Fruit fly (Drosophila melanogaster) whole organism, embryonic: ENCODE results near the gene mRpL32.

ENCODE experiments used
- Atf3 ChIP-seq: fragments of 200-800 bp; sonication (Bioruptor generic); optimal IDR thresholded peaks from 3 replicates; lab custom pipeline; 2016; ENCODE audit warnings: missing biosample characterization, missing genetic modification characterization
- B-H1 ChIP-seq: fragments of 200-800 bp; sonication (Bioruptor generic); IDR thresholded peaks from 3 replicates; pipeline ENCODE4 v1.3.6; 2022; ENCODE audit warnings: missing biosample characterization, missing genetic modification characterization
- Bdp1 ChIP-seq: fragments of 200-800 bp; sonication (Bioruptor generic); optimal IDR thresholded peaks from 3 replicates; lab custom pipeline; 2016; ENCODE audit warnings: missing biosample characterization, missing genetic modification characterization
- CG10209 ChIP-seq: fragments of 200-800 bp; sonication (Bioruptor generic); optimal IDR thresholded peaks from 3 replicates; lab custom pipeline; 2017; ENCODE audit warnings: missing biosample characterization, mild to moderate bottlenecking, missing genetic modification characterization, missing genetic modification reagents
- CG10431 ChIP-seq: fragments of 200-800 bp; sonication (Bioruptor generic); optimal IDR thresholded peaks from 3 replicates; lab custom pipeline; 2018; ENCODE audit warnings: missing biosample characterization, mild to moderate bottlenecking, missing genetic modification characterization
- CG11085 ChIP-seq: fragments of 200-800 bp; sonication (Bioruptor generic); IDR thresholded peaks from 2 replicates; pipeline ENCODE4 v1.3.6; 2022; ENCODE audit warnings: missing biosample characterization, missing genetic modification characterization
- CG11504 ChIP-seq: fragments of 200-800 bp; sonication (Bioruptor generic); optimal IDR thresholded peaks from 3 replicates; lab custom pipeline; 2019; ENCODE audit warnings: missing biosample characterization, mild to moderate bottlenecking, missing genetic modification characterization, moderate library complexity
- CG13894 ChIP-seq: fragments of 200-800 bp; sonication (Bioruptor generic); optimal IDR thresholded peaks from 3 replicates; lab custom pipeline; 2018; ENCODE audit warnings: missing biosample characterization, mild to moderate bottlenecking, missing genetic modification characterization, moderate library complexity
- CG14667 ChIP-seq: fragments of 200-800 bp; sonication (Bioruptor generic); IDR thresholded peaks from 2 replicates; pipeline ENCODE4 v1.3.6; 2022; ENCODE audit warnings: missing biosample characterization, missing genetic modification characterization
- CG15011 ChIP-seq: fragments of 200-800 bp; sonication (Bioruptor generic); optimal IDR thresholded peaks from 3 replicates; lab custom pipeline; 2018; ENCODE audit warnings: missing biosample characterization, mild to moderate bottlenecking, missing genetic modification characterization
- CG15514 ChIP-seq: fragments of 200-800 bp; sonication (Bioruptor generic); optimal IDR thresholded peaks from 3 replicates; lab custom pipeline; 2017; ENCODE audit warnings: missing biosample characterization, missing genetic modification characterization, mild to moderate bottlenecking, moderate library complexity, missing genetic modification reagents
- CG17612 ChIP-seq: fragments of 200-800 bp; sonication (Bioruptor generic); IDR thresholded peaks from 2 replicates; pipeline ENCODE4 v1.3.6; 2022; ENCODE audit warnings: missing biosample characterization, missing genetic modification characterization
- CG1792 ChIP-seq: fragments of 200-800 bp; sonication (Bioruptor generic); optimal IDR thresholded peaks from 2 replicates; lab custom pipeline; 2016; ENCODE audit warnings: missing biosample characterization, missing genetic modification characterization
- CG3065 ChIP-seq: fragments of 200-800 bp; sonication (Bioruptor generic); optimal IDR thresholded peaks from 2 replicates; lab custom pipeline; 2016; ENCODE audit warnings: missing biosample characterization, missing genetic modification characterization
- CG3163 ChIP-seq: fragments of 200-800 bp; sonication (Bioruptor generic); optimal IDR thresholded peaks from 3 replicates; lab custom pipeline; 2016; ENCODE audit warnings: missing biosample characterization, missing genetic modification characterization
- CG3726 ChIP-seq: fragments of 200-800 bp; sonication (Bioruptor generic); IDR thresholded peaks from 3 replicates; pipeline ENCODE4, ENCODE4 v1.3.6; 2022; ENCODE audit warnings: missing biosample characterization, missing genetic modification characterization
- CG4328 ChIP-seq: fragments of 200-800 bp; sonication (Bioruptor generic); optimal IDR thresholded peaks from 3 replicates; lab custom pipeline; 2017; ENCODE audit warnings: missing biosample characterization, missing genetic modification reagents, missing genetic modification characterization
- CG4820 ChIP-seq: fragments of 200-800 bp; sonication (Bioruptor generic); optimal IDR thresholded peaks from 3 replicates; lab custom pipeline; 2016; ENCODE audit warnings: missing biosample characterization, missing genetic modification characterization
- CG5245 ChIP-seq: fragments of 200-800 bp; sonication (Bioruptor generic); optimal IDR thresholded peaks from 3 replicates; lab custom pipeline; 2016; ENCODE audit warnings: missing biosample characterization, missing genetic modification characterization
- CG6175 ChIP-seq: fragments of 200-800 bp; sonication (Bioruptor generic); IDR thresholded peaks from 3 replicates; pipeline ENCODE4 v1.3.6; 2022; ENCODE audit warnings: missing biosample characterization, missing genetic modification characterization
- CG7372 ChIP-seq: fragments of 200-800 bp; sonication (Bioruptor generic); IDR thresholded peaks from 2 replicates; pipeline ENCODE4 v1.3.6; 2022; ENCODE audit warnings: missing biosample characterization, missing genetic modification characterization
- CG7786 ChIP-seq: fragments of 200-800 bp; sonication (Bioruptor generic); optimal IDR thresholded peaks from 2 replicates; lab custom pipeline; 2016; ENCODE audit warnings: missing biosample characterization, missing genetic modification characterization
- CG9215 ChIP-seq: fragments of 200-800 bp; sonication (Bioruptor generic); IDR thresholded peaks from 2 replicates; pipeline ENCODE4 v1.3.6; 2022; ENCODE audit warnings: missing biosample characterization, missing genetic modification characterization
- CG9876 ChIP-seq: fragments of 200-800 bp; sonication (Bioruptor generic); optimal IDR thresholded peaks from 2 replicates; lab custom pipeline; 2016; ENCODE audit warnings: missing biosample characterization, missing genetic modification characterization
- Deaf1 ChIP-seq: fragments of 200-800 bp; optimal IDR thresholded peaks from 3 replicates; lab custom pipeline; 2019; ENCODE audit warnings: missing biosample characterization, mild to moderate bottlenecking, missing genetic modification characterization, moderate library complexity
- Eip74EF ChIP-seq, 2 experiments: fragments of 200-800 bp in 1 of 2; fragments of >200 bp in 1 of 2; sonication (Bioruptor generic) in 1 of 2; optimal IDR thresholded peaks; 2 replicates each; lab custom pipeline; 2017 to 2019; ENCODE audit warnings: missing biosample characterization in 2 of 2, missing genetic modification characterization in 2 of 2, mild to moderate bottlenecking in 1 of 2, moderate library complexity in 1 of 2
- Fer2 ChIP-seq: fragments of 200-800 bp; sonication (Bioruptor generic); optimal IDR thresholded peaks from 2 replicates; lab custom pipeline; 2018; ENCODE audit warnings: missing biosample characterization, mild to moderate bottlenecking, missing genetic modification characterization, moderate library complexity
- HLH3B ChIP-seq: fragments of 200-800 bp; sonication (Bioruptor generic); IDR thresholded peaks from 2 replicates; pipeline ENCODE4 v1.3.6; 2022; ENCODE audit warnings: missing biosample characterization, missing genetic modification characterization
- Hmr ChIP-seq: fragments of 200-800 bp; sonication (Bioruptor generic); optimal IDR thresholded peaks from 3 replicates; lab custom pipeline; 2017; ENCODE audit warnings: mild to moderate bottlenecking, missing biosample characterization, missing genetic modification reagents, missing genetic modification characterization
- Hmx ChIP-seq: fragments of 200-800 bp; sonication (Bioruptor generic); optimal IDR thresholded peaks from 2 replicates; lab custom pipeline; 2016; ENCODE audit warnings: missing biosample characterization, missing genetic modification characterization
- Lhr ChIP-seq: fragments of 200-800 bp; sonication (Bioruptor generic); optimal IDR thresholded peaks from 3 replicates; lab custom pipeline; 2017; ENCODE audit warnings: mild to moderate bottlenecking, missing biosample characterization, missing genetic modification reagents, missing genetic modification characterization
- Lim3 ChIP-seq: fragments of 200-800 bp; sonication (Bioruptor generic); IDR thresholded peaks from 2 replicates; pipeline ENCODE4 v1.3.6; 2022; ENCODE audit warnings: missing biosample characterization, missing genetic modification characterization
- Nf-YA ChIP-seq: fragments of 200-800 bp; sonication (Bioruptor generic); IDR thresholded peaks from 2 replicates; pipeline ENCODE4 v1.3.6; 2022; ENCODE audit warnings: missing biosample characterization, missing genetic modification characterization
- PHDP ChIP-seq: fragments of 200-800 bp; sonication (Bioruptor generic); optimal IDR thresholded peaks from 3 replicates; lab custom pipeline; 2018; ENCODE audit warnings: missing biosample characterization, mild to moderate bottlenecking, missing genetic modification characterization, moderate library complexity
- Ptx1 ChIP-seq: fragments of 200-800 bp; sonication (Bioruptor generic); IDR thresholded peaks from 2 replicates; pipeline ENCODE4 v1.3.6; 2022; ENCODE audit warnings: missing biosample characterization, missing genetic modification characterization
- Side ChIP-seq: fragments of 200-800 bp; sonication (Bioruptor generic); optimal IDR thresholded peaks from 2 replicates; lab custom pipeline; 2016; ENCODE audit warnings: missing biosample characterization, missing genetic modification characterization
- cg ChIP-seq: fragments of 200-800 bp; sonication (Bioruptor generic); optimal IDR thresholded peaks from 3 replicates; lab custom pipeline; 2019; ENCODE audit warnings: missing biosample characterization, mild to moderate bottlenecking, missing genetic modification characterization, moderate library complexity
- crp ChIP-seq, 2 experiments: fragments of 200-800 bp; sonication (Bioruptor generic); optimal IDR thresholded peaks; 2 replicates in 1 of 2; 3 replicates in 1 of 2; lab custom pipeline; 2017; ENCODE audit warnings: missing biosample characterization in 2 of 2, missing genetic modification characterization in 2 of 2, mild to moderate bottlenecking in 1 of 2, moderate library complexity in 1 of 2
- dmrt11E ChIP-seq: fragments of 200-800 bp; sonication (Bioruptor generic); optimal IDR thresholded peaks from 3 replicates; lab custom pipeline; 2018; ENCODE audit warnings: missing biosample characterization, mild to moderate bottlenecking, missing genetic modification characterization, moderate library complexity
- fd64A ChIP-seq: fragments of 200-800 bp; sonication (Bioruptor generic); optimal IDR thresholded peaks from 3 replicates; lab custom pipeline; 2018; ENCODE audit warnings: missing biosample characterization, mild to moderate bottlenecking, missing genetic modification characterization
- fu2 ChIP-seq: fragments of 200-800 bp; sonication (Bioruptor generic); optimal IDR thresholded peaks from 2 replicates; lab custom pipeline; 2016; ENCODE audit warnings: missing biosample characterization, missing genetic modification characterization
- gem ChIP-seq: fragments of 200-800 bp; sonication (Bioruptor generic); optimal IDR thresholded peaks from 2 replicates; lab custom pipeline; 2019; ENCODE audit warnings: missing biosample characterization, mild to moderate bottlenecking, missing genetic modification characterization, moderate library complexity
- gsb-n ChIP-seq: fragments of 200-800 bp; sonication (Bioruptor generic); optimal IDR thresholded peaks from 3 replicates; lab custom pipeline; 2018; ENCODE audit warnings: missing biosample characterization, mild to moderate bottlenecking, missing genetic modification characterization
- kni ChIP-seq: fragments of 200-800 bp; sonication (Bioruptor generic); optimal IDR thresholded peaks from 3 replicates; lab custom pipeline; 2017; ENCODE audit warnings: mild to moderate bottlenecking, missing biosample characterization, missing genetic modification reagents, missing genetic modification characterization
- lmd ChIP-seq: fragments of 200-800 bp; sonication (Bioruptor generic); IDR thresholded peaks from 2 replicates; pipeline ENCODE4 v1.3.6; 2022; ENCODE audit warnings: missing biosample characterization, missing genetic modification characterization
- onecut ChIP-seq: fragments of 200-800 bp; sonication (Bioruptor generic); IDR thresholded peaks from 2 replicates; pipeline ENCODE4 v1.3.6; 2022; ENCODE audit warnings: missing biosample characterization, missing genetic modification characterization
- p53 ChIP-seq: fragments of 200-800 bp; sonication (Bioruptor generic); optimal IDR thresholded peaks from 2 replicates; lab custom pipeline; 2016; ENCODE audit warnings: missing biosample characterization, missing genetic modification characterization
- sqz ChIP-seq: fragments of 200-800 bp; sonication (Bioruptor generic); optimal IDR thresholded peaks from 3 replicates; lab custom pipeline; 2018; ENCODE audit warnings: missing biosample characterization, mild to moderate bottlenecking, missing genetic modification characterization
- toy ChIP-seq: fragments of 200-800 bp; sonication (Bioruptor generic); IDR thresholded peaks from 2 replicates; pipeline ENCODE4 v1.3.6; 2022; ENCODE audit warnings: missing biosample characterization, missing genetic modification characterization
- wdn ChIP-seq: fragments of 200-800 bp; sonication (Bioruptor generic); IDR thresholded peaks from 2 replicates; pipeline ENCODE4 v1.3.6; 2022; ENCODE audit warnings: missing biosample characterization, missing genetic modification characterization

mRpL32 gene

dm6 chr3R:31247281-31247995 is 5.2 kb upstream of the mRpL32 start (continued):
- peak; percentile 65 for TF ChIP-seq CG7372
- peak; percentile 76 for TF ChIP-seq CG5245
- TF ChIP-seq Lhr, result peak; percentile 17
- no peak for TF ChIP-seq toy
- TF ChIP-seq CG3163 (GFP tag; lab: Kevin White, UChicago), result peak; percentile 8
- peak; percentile 47 for TF ChIP-seq Deaf1 (tag; lab: Kevin White, UChicago)
- TF ChIP-seq CG3726 (GFP tag; lab: Robert Waterston, UW), result peak; percentile 54; the same call in 1 of the 3 replicates
- TF ChIP-seq CG14667 (GFP tag; lab: Robert Waterston, UW), result peak; percentile 70
- TF ChIP-seq Fer2 (tag; lab: Kevin White, UChicago), result no peak
- TF ChIP-seq CG9876 (GFP tag; lab: Kevin White, UChicago), result peak; percentile 28
- TF ChIP-seq HLH3B (GFP tag; lab: Robert Waterston, UW), result peak; percentile 88
- peak; percentile 8 for TF ChIP-seq Hmr (GFP tag; lab: Kevin White, UChicago)
- TF ChIP-seq onecut (GFP tag; lab: Robert Waterston, UW), result peak; percentile 71
- TF ChIP-seq Lim3 (GFP tag; lab: Robert Waterston, UW), result no peak
- peak; percentile 51 for TF ChIP-seq CG4328
- TF ChIP-seq p53 (GFP tag; lab: Kevin White, UChicago), result no peak
- peak; percentile 46 for TF ChIP-seq kni (GFP tag; lab: Kevin White, UChicago)
- TF ChIP-seq CG10209 (GFP tag; lab: Kevin White, UChicago), result peak; percentile 65
- no peak for TF ChIP-seq CG3065 (GFP tag; lab: Kevin White, UChicago)
- TF ChIP-seq gem, result peak; percentile 82
- peak; percentile 40 for TF ChIP-seq CG10431
- TF ChIP-seq CG11085 (GFP tag; lab: Robert Waterston, UW), result no peak
- no peak for TF ChIP-seq CG13894
- peak; percentile 44 for TF ChIP-seq sqz (GFP tag; lab: Kevin White, UChicago)
- no peak for TF ChIP-seq CG1792 (GFP tag; lab: Kevin White, UChicago)
- TF ChIP-seq CG15514 (GFP tag; lab: Kevin White, UChicago), result peak; percentile 33
- TF ChIP-seq fu2 (GFP tag; lab: Kevin White, UChicago), result peak; percentile 22
- peak; percentile 78 for TF ChIP-seq B-H1 (GFP tag; lab: Robert Waterston, UW)
- TF ChIP-seq lmd (GFP tag; lab: Robert Waterston, UW), result peak; percentile 59
- TF ChIP-seq Side, result peak; percentile 52
- peak; percentile 84 for TF ChIP-seq Ptx1
- peak; percentile 67 for TF ChIP-seq PHDP (tag; lab: Kevin White, UChicago)
- no peak for TF ChIP-seq CG9215 (GFP tag; lab: Robert Waterston, UW)
- TF ChIP-seq CG7786 (GFP tag; lab: Kevin White, UChicago), result peak; percentile 42
- TF ChIP-seq Hmx, result no peak
- no peak for TF ChIP-seq crp (GFP tag; optimal IDR thresholded peaks at IDR 0.05; lab: Kevin White, UChicago)
- TF ChIP-seq CG11504 (tag; lab: Kevin White, UChicago), result peak; percentile 89
- no peak for TF ChIP-seq dmrt11E
- peak; percentile 49 for TF ChIP-seq gsb-n (tag; lab: Kevin White, UChicago)
- peak; percentile 60; the same call in 1 of the 2 replicates for TF ChIP-seq Nf-YA (GFP tag; lab: Robert Waterston, UW)
- TF ChIP-seq Eip74EF (GFP tag; optimal IDR thresholded peaks at IDR 0.05; lab: Kevin White, UChicago), result peak in 1 of 2 experiments; percentile 80
- TF ChIP-seq CG6175, result no peak
- no peak for TF ChIP-seq CG15011 (GFP tag; lab: Kevin White, UChicago)
- TF ChIP-seq Bdp1 (GFP tag; lab: Kevin White, UChicago), result no peak
- peak; percentile 76 for TF ChIP-seq CG4820
- peak; percentile 46 for TF ChIP-seq fd64A (GFP tag; lab: Kevin White, UChicago)
- TF ChIP-seq Atf3 (GFP tag; lab: Kevin White, UChicago), result peak; percentile 55
- no peak for TF ChIP-seq CG17612
- no peak for TF ChIP-seq wdn (GFP tag; lab: Robert Waterston, UW)
- no peak for TF ChIP-seq cg
